Fruit fly (Drosophila melanogaster): Measurements from ENCODE around the gene Irk3.
A peak's percentile ranks its signal among the peaks of the same experiment; 100 is the strongest.

Gene Irk3

DNA sequence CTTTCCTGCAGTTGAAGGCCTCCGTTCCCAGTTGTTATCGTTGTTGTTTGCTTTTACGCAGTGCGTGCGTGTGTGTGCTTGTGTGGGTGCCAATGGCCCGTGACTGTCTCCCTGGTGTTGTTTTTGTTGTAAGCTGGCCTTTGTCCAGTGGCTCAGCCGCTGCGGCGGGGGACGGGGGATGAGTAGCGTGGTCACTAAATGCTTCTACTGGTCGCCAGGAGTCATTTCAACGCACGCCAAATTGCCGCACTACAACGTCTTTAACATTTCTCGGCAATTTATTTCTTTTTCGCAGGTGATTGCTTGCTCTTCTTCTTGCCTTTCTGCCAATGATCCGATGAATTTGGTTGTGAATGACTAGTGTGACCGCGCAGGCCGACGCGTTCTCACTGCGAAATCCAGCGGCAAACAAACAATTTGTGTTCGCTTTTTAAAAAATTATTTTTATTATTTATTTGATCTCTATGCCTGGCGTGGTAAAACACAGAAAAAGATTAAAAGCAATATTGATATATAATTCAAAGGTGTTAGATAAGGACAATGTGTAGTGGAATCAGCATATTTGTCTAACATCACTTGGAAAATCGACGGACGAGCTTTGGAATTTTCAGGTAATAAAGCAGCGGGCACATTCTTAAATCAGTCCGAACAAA lies 5.2 kb downstream of the Irk3 start, which contains the start of the genes Faf2 and Grip71 (continued):
- TF ChIP-seq CG4820 (GFP tag; optimal IDR thresholded peaks at IDR 0.05) (peak; percentile 88), kni (GFP tag; optimal IDR thresholded peaks at IDR 0.05) (no peak), D19B (GFP tag; optimal IDR thresholded peaks at IDR 0.05) (peak; percentile 77), NfI (GFP tag; optimal IDR thresholded peaks at IDR 0.05) (peak; percentile 92), nerfin-1 (tag; optimal IDR thresholded peaks at IDR 0.05) (peak; percentile 82), stwl (tag; optimal IDR thresholded peaks at IDR 0.05) (peak; percentile 74), salm (tag; optimal IDR thresholded peaks at IDR 0.05) (peak; percentile 63), CG1602 (GFP tag; optimal IDR thresholded peaks at IDR 0.05) (peak; percentile 93), C15 (GFP tag; IDR thresholded peaks at IDR 0.05) (peak; percentile 85; the same call in 2 of the 3 replicates), fd96Cb (tag; optimal IDR thresholded peaks at IDR 0.05) (peak; percentile 94), YL-1 (GFP tag; optimal IDR thresholded peaks at IDR 0.05) (peak; percentile 82), pum (GFP tag; optimal IDR thresholded peaks at IDR 0.05) (peak; percentile 94), HLH4C (GFP tag; IDR thresholded peaks at IDR 0.05; ENCODE audit: partially characterized antibody) (0 out of 3 replicates have a peak, but pooled peaks have one; percentile 31), CG13624 (GFP tag; optimal IDR thresholded peaks at IDR 0.05) (peak; percentile 75), pros (GFP tag; optimal IDR thresholded peaks at IDR 0.05) (peak; percentile 7), CG10274 (GFP tag; optimal IDR thresholded peaks at IDR 0.05) (peak; percentile 52), CkIIα-i1 (GFP tag; IDR thresholded peaks at IDR 0.05) (peak; percentile 71; the same call in 1 of the 2 replicates), Oaz (GFP tag; IDR thresholded peaks at IDR 0.05) (peak; percentile 89), vfl (GFP tag; optimal IDR thresholded peaks at IDR 0.05) (peak; percentile 76), CG12219 (GFP tag; optimal IDR thresholded peaks at IDR 0.05) (peak; percentile 8), ssp (GFP tag; IDR thresholded peaks at IDR 0.05) (peak; percentile 99), tio (GFP tag; optimal IDR thresholded peaks at IDR 0.05) (peak; percentile 93), CG12299 (tag; optimal IDR thresholded peaks at IDR 0.05) (peak; percentile 77), pb (GFP tag; optimal IDR thresholded peaks at IDR 0.05) (peak; percentile 31), Dbx (GFP tag; IDR thresholded peaks at IDR 0.05) (peak; percentile 95), CG3065 (GFP tag; optimal IDR thresholded peaks at IDR 0.05) (peak; percentile 74), corto (GFP tag; optimal IDR thresholded peaks at IDR 0.05) (peak; percentile 65), CG11696 (GFP tag; IDR thresholded peaks at IDR 0.05) (peak; percentile 76), CG1024 (GFP tag; IDR thresholded peaks at IDR 0.05) (peak; percentile 89), PHDP (tag; optimal IDR thresholded peaks at IDR 0.05) (peak; percentile 89), CG6689 (GFP tag; IDR thresholded peaks at IDR 0.05) (peak; percentile 95), CG14860 (GFP tag; IDR thresholded peaks at IDR 0.05; ENCODE audit: partially characterized antibody) (no peak), eyg (GFP tag; optimal IDR thresholded peaks at IDR 0.05) (peak; percentile 26), CG4424 (GFP tag; optimal IDR thresholded peaks at IDR 0.05) (peak; percentile 94), Pdp1 (GFP tag; optimal IDR thresholded peaks at IDR 0.05) (peak; percentile 90 to 93), CG30020 (tag; optimal IDR thresholded peaks at IDR 0.05) (peak; percentile 94), bbx (GFP tag; IDR thresholded peaks at IDR 0.05; ENCODE audit: partially characterized antibody) (peak; percentile 17; the same call in 1 of the 2 replicates), schlank (tag; optimal IDR thresholded peaks at IDR 0.05) (peak; percentile 44), CG3407 (GFP tag; optimal IDR thresholded peaks at IDR 0.05) (peak; percentile 80), Xbp1 (GFP tag; optimal IDR thresholded peaks at IDR 0.05) (peak; percentile 97), CG15011 (GFP tag; optimal IDR thresholded peaks at IDR 0.05) (peak; percentile 56), D19A (tag; optimal IDR thresholded peaks at IDR 0.05) (peak; percentile 74), wdn (GFP tag; IDR thresholded peaks at IDR 0.05) (peak; percentile 93), cad (GFP tag; optimal IDR thresholded peaks at IDR 0.05) (no peak), CG31388 (GFP tag; optimal IDR thresholded peaks at IDR 0.05) (peak; percentile 88), mam (GFP tag; optimal IDR thresholded peaks at IDR 0.05) (peak; percentile 93), Lim3 (GFP tag; IDR thresholded peaks at IDR 0.05) (peak; percentile 76), CG7987 (GFP tag; optimal IDR thresholded peaks at IDR 0.05) (peak; percentile 73), CG13424 (tag; optimal IDR thresholded peaks at IDR 0.05) (peak; percentile 91)

Measured in whole organism, embryonic.